Worm (Caenorhabditis elegans): Measurements from ENCODE around the gene col-151.

DNA sequence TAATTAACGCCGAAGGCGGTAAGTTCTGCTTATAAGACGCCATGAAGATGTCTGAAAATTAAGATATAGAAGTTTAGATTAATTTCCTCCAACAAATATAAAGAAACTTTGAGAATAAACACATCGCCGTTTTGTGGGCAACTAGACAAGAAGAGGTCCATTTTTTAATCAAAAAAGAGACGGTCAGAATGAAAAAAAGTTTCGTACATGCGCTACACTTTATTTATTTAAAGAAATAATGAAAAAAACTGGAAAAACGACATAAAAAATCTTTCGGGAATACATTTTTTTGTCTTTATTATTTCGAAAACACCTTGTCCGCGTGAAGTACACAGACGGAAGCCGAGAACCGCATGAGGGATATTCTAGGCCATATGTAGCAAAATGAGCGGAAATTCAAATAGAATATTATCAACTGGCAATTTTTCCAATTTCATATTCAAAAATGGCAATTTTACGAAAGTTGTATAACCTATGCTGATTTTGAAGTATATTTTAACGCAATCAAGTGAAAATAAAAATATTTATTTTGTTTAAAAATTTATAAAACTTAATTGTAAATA, 39.2 kb downstream of the col-151 start, which contains the start of gene sluh-7:
- peak; percentile 32 for TF ChIP-seq him-1 (tag; optimal IDR thresholded peaks at IDR 0.05)
- peak; percentile 86 for TF ChIP-seq W03F9.2 (tag; optimal IDR thresholded peaks at IDR 0.05)
- TF ChIP-seq dao-5 (tag; optimal IDR thresholded peaks at IDR 0.05) = no peak
